Worm (Caenorhabditis elegans): ENCODE measurements around the gene F20C5.5.
"Not testable (repeated sequence)": the region's sequence is repeated elsewhere in the genome, so short reads cannot be mapped to it uniquely, and the experiment has no call there.

DNA sequence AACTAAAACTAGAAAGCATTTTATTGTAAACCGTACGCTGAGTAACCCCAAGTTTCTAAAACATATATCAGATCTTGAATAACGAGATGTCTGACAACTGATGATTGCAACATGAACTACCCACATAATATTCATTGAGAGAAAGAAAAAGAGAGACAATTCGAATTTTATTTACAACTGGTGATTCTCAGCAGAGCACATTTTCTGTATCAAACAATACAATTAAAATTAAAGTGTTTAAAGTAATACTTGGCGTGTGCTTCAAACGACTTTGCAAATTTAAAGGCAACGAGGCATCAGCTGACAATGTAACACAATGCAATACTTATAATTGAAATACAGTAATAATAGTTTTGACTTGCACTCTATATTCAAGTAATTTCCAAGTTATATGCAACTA lies 18.6 kb upstream of the F20C5.5 start, which contains the start of gene C33D9.10:
- TF ChIP-seq sea-1 (GFP tag; conservative IDR thresholded peaks at IDR 0.05); hnd-1 (tag; optimal IDR thresholded peaks at IDR 0.05); ama-1 (optimal IDR thresholded peaks at IDR 0.05); tbx-11 (GFP tag; IDR thresholded peaks at IDR 0.05): not testable (repeated sequence)

Data from whole organism, early embryonic.